Worm (Caenorhabditis elegans): ENCODE results near the gene Y105C5A.1272.
"Not testable (repeated sequence)": the region's sequence is repeated elsewhere in the genome, so short reads cannot be mapped to it uniquely, and the experiment has no call there.

The Y105C5A.1272 gene

ce11 chrIV:15649227-15649626 lies 2.4 kb downstream of the Y105C5A.1272 start:
- TF ChIP-seq snpc-1.2 (GFP tag; IDR thresholded peaks at IDR 0.05) (peak; percentile 99), mdt-29 (GFP tag; IDR thresholded peaks at IDR 0.05) (peak; percentile 70; the same call in 1 of the 2 replicates), Y48G9A.11 (GFP tag; IDR thresholded peaks at IDR 0.05) (0 out of 2 replicates have a peak, but pooled peaks have one; percentile 48), F49E8.2 (tag; optimal IDR thresholded peaks at IDR 0.05; ENCODE audit: borderline replicate concordance) (peak; percentile 7)

ce11 chrIV:15658444-15658843 lies 11.7 kb downstream of the Y105C5A.1272 start:
- TF ChIP-seq nhr-76 (tag; optimal IDR thresholded peaks at IDR 0.05), result no peak
- no peak for TF ChIP-seq aly-2 (tag; optimal IDR thresholded peaks at IDR 0.05)
- no peak for TF ChIP-seq cey-2 (tag; optimal IDR thresholded peaks at IDR 0.05; ENCODE audit: borderline replicate concordance, insufficient read depth)
- no peak for TF ChIP-seq aha-1 (tag)
- no peak for TF ChIP-seq hif-1 (tag; optimal IDR thresholded peaks at IDR 0.05)
- no peak for TF ChIP-seq mxl-3 (GFP tag; optimal IDR thresholded peaks at IDR 0.05)
- no peak for TF ChIP-seq ceh-82 (tag; optimal IDR thresholded peaks at IDR 0.05)
- peak; percentile 59; the same call in 1 of the 2 replicates for TF ChIP-seq snpc-1.2 (GFP tag; IDR thresholded peaks at IDR 0.05)

- TF ChIP-seq aha-1 (tag), result peak; percentile 74
- TF ChIP-seq hlh-30 (tag; optimal IDR thresholded peaks at IDR 0.05; ENCODE audit: insufficient read depth), result peak; percentile 51
- no peak for TF ChIP-seq F44E2.7 (GFP tag; IDR thresholded peaks at IDR 0.05)
- TF ChIP-seq snpc-1.2 (GFP tag; IDR thresholded peaks at IDR 0.05), result no peak
- no peak for TF ChIP-seq F10B5.3 (tag; optimal IDR thresholded peaks at IDR 0.05)
- TF ChIP-seq unc-62 (GFP tag; optimal IDR thresholded peaks at IDR 0.05 in 1 of 2), result peak in 1 of 2 experiments; percentile 45
- no peak for TF ChIP-seq unc-62 (tag; optimal IDR thresholded peaks at IDR 0.05)
- no peak for TF ChIP-seq nhr-102 (tag; optimal IDR thresholded peaks at IDR 0.05)
- peak; percentile 67 for TF ChIP-seq nhr-28 (tag; optimal IDR thresholded peaks at IDR 0.05)
Measured at ce11 chrIV:15672994-15673393, 26.2 kb downstream of the Y105C5A.1272 start.

ce11 chrIV:15677062-15677461 lies 30.3 kb downstream of the Y105C5A.1272 start:
- TF ChIP-seq snpc-1.2 (GFP tag; IDR thresholded peaks at IDR 0.05), result peak; percentile 88

ce11 chrIV:15677629-15678028 lies 30.8 kb downstream of the Y105C5A.1272 start:
- peak; percentile 81 for TF ChIP-seq snpc-1.2 (GFP tag; IDR thresholded peaks at IDR 0.05)

- TF ChIP-seq D1046.2 (GFP tag; IDR thresholded peaks at IDR 0.05); nhr-77 (tag; optimal IDR thresholded peaks at IDR 0.05); lin-29 (GFP tag; IDR thresholded peaks at IDR 0.05): not testable (repeated sequence)
Measured at ce11 chrIV:15681445-15681844, 34.7 kb downstream of the Y105C5A.1272 start, which contains the start of gene Y105C5A.26. Gene Y105C5A.26, minus strand, starts transcription at chrIV:15681545.

ce11 chrIV:15684521-15684920 lies 37.7 kb downstream of the Y105C5A.1272 start:
- no peak for TF ChIP-seq F37D6.2 (tag; optimal IDR thresholded peaks at IDR 0.05)
- peak; percentile 82 for TF ChIP-seq snpc-1.2 (GFP tag; IDR thresholded peaks at IDR 0.05)

ce11 chrIV:15686233-15686632 lies 39.4 kb downstream of the Y105C5A.1272 start:
- TF ChIP-seq nhr-111 (GFP tag; optimal IDR thresholded peaks at IDR 0.05), result no peak
- no peak for TF ChIP-seq spr-1 (tag; optimal IDR thresholded peaks at IDR 0.05)
- peak; percentile 75 for TF ChIP-seq snpc-1.2 (GFP tag; IDR thresholded peaks at IDR 0.05)
- no peak for TF ChIP-seq D1046.2 (GFP tag; IDR thresholded peaks at IDR 0.05)
- no peak for TF ChIP-seq unc-39 (tag; optimal IDR thresholded peaks at IDR 0.05)

ce11 chrIV:15687825-15688224 lies 41.0 kb downstream of the Y105C5A.1272 start:
- TF ChIP-seq ceh-82 (tag; optimal IDR thresholded peaks at IDR 0.05) (no peak), F10B5.3 (tag; optimal IDR thresholded peaks at IDR 0.05) (no peak), madf-9 (GFP tag; conservative IDR thresholded peaks at IDR 0.05) (no peak), egl-43 (GFP tag; IDR thresholded peaks at IDR 0.05) (no peak), php-3 (GFP tag; IDR thresholded peaks at IDR 0.05) (no peak), nhr-11 (tag; optimal IDR thresholded peaks at IDR 0.05) (no peak), lin-1 (GFP tag; IDR thresholded peaks at IDR 0.05) (no peak), pqm-1 (tag; optimal IDR thresholded peaks at IDR 0.05) (no peak)
